Worm (Caenorhabditis elegans): ENCODE data around the gene nspc-16.

DNA sequence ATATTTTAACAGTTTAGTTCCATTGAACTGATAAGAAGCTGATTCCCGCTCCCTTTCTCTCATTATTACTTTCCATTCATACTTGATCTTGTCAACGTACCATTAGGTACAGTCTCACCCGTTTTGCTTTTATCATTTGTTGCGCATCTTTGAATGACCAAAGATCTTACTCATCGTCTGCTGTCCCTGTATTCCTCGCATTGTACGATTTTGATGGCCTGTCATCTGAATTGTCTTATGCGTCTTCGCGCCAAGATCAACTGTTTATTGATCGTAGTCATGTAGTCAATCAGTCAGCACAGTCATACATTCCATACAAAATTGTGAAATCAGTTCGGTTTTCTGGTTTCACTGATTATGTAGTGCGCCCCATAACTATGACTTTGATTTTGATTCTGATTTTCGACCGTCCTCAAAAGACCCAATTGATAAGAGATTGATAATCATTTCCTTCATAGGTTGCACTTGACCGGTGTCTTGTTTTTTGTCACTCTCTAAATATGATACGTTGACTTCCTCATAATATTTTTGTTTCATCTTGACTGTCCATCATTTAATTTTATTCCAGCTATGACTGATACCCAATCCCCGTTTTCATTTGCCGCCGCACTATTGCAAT, 34.7 kb downstream of the nspc-16 start, which contains the start of gene nhr-3:
- no peak for TF ChIP-seq unc-62 (GFP tag; optimal IDR thresholded peaks at IDR 0.05)
- TF ChIP-seq ets-5 (GFP tag; IDR thresholded peaks at IDR 0.05): no peak
